Fruit fly (Drosophila melanogaster): ENCODE measurements around the gene Gal.
A peak's percentile ranks its signal among the peaks of the same experiment; 100 is the strongest.

The Gal gene

dm6 chr2L:5979957-5980861, 26.4 kb downstream of the Gal start (continued):
- peak; percentile 57 for TF ChIP-seq CG13894 (tag; optimal IDR thresholded peaks at IDR 0.05)
- peak; percentile 13 for TF ChIP-seq CG5180 (GFP tag; optimal IDR thresholded peaks at IDR 0.05)
- peak; percentile 39 for TF ChIP-seq CG31365 (tag; optimal IDR thresholded peaks at IDR 0.05)
- no peak for TF ChIP-seq Myb (GFP tag; optimal IDR thresholded peaks at IDR 0.05)
- TF ChIP-seq CG10959 (GFP tag; IDR thresholded peaks at IDR 0.05): no peak
- TF ChIP-seq CG3847 (GFP tag; IDR thresholded peaks at IDR 0.05): no peak
- peak; percentile 73 for TF ChIP-seq BtbVII (GFP tag; optimal IDR thresholded peaks at IDR 0.05)
- no peak for TF ChIP-seq C15 (GFP tag; IDR thresholded peaks at IDR 0.05)
- TF ChIP-seq Jarid2 (GFP tag; optimal IDR thresholded peaks at IDR 0.05): peak; percentile 82
- no peak for TF ChIP-seq repo (GFP tag; optimal IDR thresholded peaks at IDR 0.05)
- TF ChIP-seq Asciz (GFP tag; optimal IDR thresholded peaks at IDR 0.05): peak; percentile 31
- TF ChIP-seq CG8359 (GFP tag; optimal IDR thresholded peaks at IDR 0.05; ENCODE audit: borderline replicate concordance): peak; percentile 12
- TF ChIP-seq CG9727 (GFP tag; optimal IDR thresholded peaks at IDR 0.05): no peak
- TF ChIP-seq CG4328 (GFP tag; optimal IDR thresholded peaks at IDR 0.05): peak; percentile 0
- TF ChIP-seq CG2129 (GFP tag; IDR thresholded peaks at IDR 0.05; ENCODE audit: partially characterized antibody): no peak
- peak; percentile 19 for TF ChIP-seq unpg (GFP tag; optimal IDR thresholded peaks at IDR 0.05)
- no peak for TF ChIP-seq rib (GFP tag; IDR thresholded peaks at IDR 0.05)
- TF ChIP-seq ERR (GFP tag; optimal IDR thresholded peaks at IDR 0.05): peak; percentile 50
- TF ChIP-seq YL-1 (GFP tag; optimal IDR thresholded peaks at IDR 0.05): peak; percentile 23
- peak; percentile 61 for TF ChIP-seq kni (GFP tag; optimal IDR thresholded peaks at IDR 0.05)
- TF ChIP-seq odd (GFP tag; optimal IDR thresholded peaks at IDR 0.05): peak; percentile 57
- TF ChIP-seq NC2β (GFP tag; optimal IDR thresholded peaks at IDR 0.05): peak; percentile 28
- TF ChIP-seq caup (GFP tag; optimal IDR thresholded peaks at IDR 0.05; ENCODE audit: severe bottlenecking): peak; percentile 19
- TF ChIP-seq CG6765 (GFP tag; optimal IDR thresholded peaks at IDR 0.05): peak; percentile 80
- TF ChIP-seq CG10267 (tag; optimal IDR thresholded peaks at IDR 0.05): peak; percentile 26
- TF ChIP-seq nom (GFP tag; optimal IDR thresholded peaks at IDR 0.05): peak; percentile 85
- no peak for TF ChIP-seq wor (GFP tag; IDR thresholded peaks at IDR 0.05)
- TF ChIP-seq tll (GFP tag; optimal IDR thresholded peaks at IDR 0.05): no peak
- peak; percentile 4 for TF ChIP-seq Blimp-1 (GFP tag; optimal IDR thresholded peaks at IDR 0.05)
- no peak for TF ChIP-seq Xrp1 (GFP tag; IDR thresholded peaks at IDR 0.05)
- TF ChIP-seq lola (GFP tag; optimal IDR thresholded peaks at IDR 0.05): no peak
- no peak for TF ChIP-seq CkIIα-i1 (GFP tag; IDR thresholded peaks at IDR 0.05)
- TF ChIP-seq CG8388 (GFP tag; optimal IDR thresholded peaks at IDR 0.05): peak; percentile 9
- peak; percentile 64 for TF ChIP-seq CG12299 (tag; optimal IDR thresholded peaks at IDR 0.05)
- TF ChIP-seq sug (tag; optimal IDR thresholded peaks at IDR 0.05): peak; percentile 99
- TF ChIP-seq CG8290 (GFP tag; optimal IDR thresholded peaks at IDR 0.05): no peak
- TF ChIP-seq CG8290 (tag; optimal IDR thresholded peaks at IDR 0.05): peak in 1 of 2 experiments; percentile 70
- peak; percentile 11 for TF ChIP-seq CG4707 (GFP tag; optimal IDR thresholded peaks at IDR 0.05)
- TF ChIP-seq zf30C (GFP tag; optimal IDR thresholded peaks at IDR 0.05): peak; percentile 26
- no peak for TF ChIP-seq tio (GFP tag; optimal IDR thresholded peaks at IDR 0.05)
- peak; percentile 33 for TF ChIP-seq cwo (GFP tag; optimal IDR thresholded peaks at IDR 0.05)
- no peak for TF ChIP-seq NFAT (GFP tag; IDR thresholded peaks at IDR 0.05)
- peak; percentile 75 for TF ChIP-seq abd-A (tag; optimal IDR thresholded peaks at IDR 0.05)
- peak; percentile 34 for TF ChIP-seq CG2712 (tag; optimal IDR thresholded peaks at IDR 0.05)
- no peak for TF ChIP-seq CG6175 (GFP tag; IDR thresholded peaks at IDR 0.05)
- TF ChIP-seq CG12391 (tag; optimal IDR thresholded peaks at IDR 0.05): peak; percentile 8

Data from whole organism, embryonic.